Fruit fly (Drosophila melanogaster): Measurements from ENCODE around the gene CG17264.

DNA sequence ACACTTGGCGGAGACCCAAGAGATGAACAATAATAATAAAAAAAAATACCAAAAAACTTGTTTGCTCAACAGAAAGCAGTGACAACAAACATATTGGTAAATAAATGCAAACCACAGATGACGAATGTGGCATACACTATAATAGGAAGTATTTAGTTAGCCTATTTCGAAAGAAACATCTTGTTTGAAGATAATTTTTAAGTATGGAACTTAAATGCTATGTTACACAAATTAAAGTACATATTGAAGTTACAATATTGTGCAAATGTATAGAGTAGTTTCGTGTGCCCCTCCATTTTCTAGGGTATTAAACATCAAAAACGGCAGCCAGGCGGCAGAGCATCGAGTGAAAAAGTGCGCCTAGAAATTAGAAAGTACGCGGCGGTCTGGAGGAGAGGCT lies 14.9 kb upstream of the CG17264 start:
- TF ChIP-seq Myc (optimal IDR thresholded peaks at IDR 0.05) (no peak), Hnf4 (GFP tag; optimal IDR thresholded peaks at IDR 0.05) (no peak), sage (GFP tag; optimal IDR thresholded peaks at IDR 0.05) (no peak), Hr83 (GFP tag; optimal IDR thresholded peaks at IDR 0.05; ENCODE audit: poor library complexity, severe bottlenecking) (no peak), N (GFP tag; optimal IDR thresholded peaks at IDR 0.05) (no peak), HLH106 (tag; optimal IDR thresholded peaks at IDR 0.05) (no peak)

Measured in whole organism, wandering third instar larva.